Worm (Caenorhabditis elegans) whole organism, L4/young adult: ENCODE results near the gene irld-48.

Source experiments
- W03F9.2 ChIP-seq: fragments of 150-350 bp; optimal IDR thresholded peaks from 2 replicates; lab custom pipeline; 2014; ENCODE audit warnings: missing biosample characterization, missing genetic modification characterization
- him-1 ChIP-seq: sonication (generic microtip); optimal IDR thresholded peaks from 2 replicates; lab custom pipeline; 2016; ENCODE audit warnings: missing genotype, missing genetic modification reagents, missing genetic modification characterization, missing compliant biosample characterization

DNA sequence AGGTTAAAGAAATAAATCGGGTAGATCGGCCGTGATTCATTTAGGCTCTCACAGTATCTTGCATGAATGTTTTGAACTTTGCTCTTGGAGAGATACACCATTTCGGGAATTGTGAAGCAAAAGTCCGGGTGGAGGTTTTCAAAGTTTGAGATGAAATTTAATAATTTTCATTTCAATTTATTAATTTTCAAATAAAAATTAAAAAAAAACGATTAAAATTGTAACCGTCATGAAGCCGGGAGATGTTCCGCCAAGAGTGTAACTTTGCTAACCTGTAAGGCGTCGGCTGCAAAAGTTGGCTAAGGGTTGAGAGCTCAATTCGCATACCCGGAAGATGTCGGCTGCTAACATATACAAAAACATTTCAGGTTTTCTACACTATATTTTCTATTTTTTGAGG is 21.5 kb upstream of the irld-48 start, which contains the start of gene irld-67:
- TF ChIP-seq him-1 (no peak), W03F9.2 (no peak)
